Worm (Caenorhabditis elegans) whole organism, L4 larva: ENCODE results near the gene dhps-1.

ENCODE experiments used
- F44E2.7 ChIP-seq: fragments of 200-800 bp; sonication (Bioruptor generic); IDR thresholded peaks from 2 replicates; pipeline ENCODE4 v2.1.2; 2022; ENCODE audit warnings: missing genetic modification characterization, missing compliant biosample characterization
- madf-9 ChIP-seq: fragments of 200-800 bp; sonication (Bioruptor generic); conservative IDR thresholded peaks from 2 replicates; pipeline ENCODE4 v1.3.6; 2022; ENCODE audit warnings: missing genetic modification reagents, missing genetic modification characterization, missing compliant biosample characterization
- mdl-1 ChIP-seq, 2 experiments: fragments of 150-350 bp in 1 of 2; sonication (generic microtip) in 1 of 2; optimal IDR thresholded peaks; 2 replicates each; lab custom pipeline; 2014 to 2017; ENCODE audit warnings: missing biosample characterization in 2 of 2, missing genetic modification characterization in 2 of 2
- unc-62 ChIP-seq, 3 experiments: fragments of 150-350 bp in 1 of 3; sonication (generic microtip); optimal IDR thresholded peaks in 2 of 3; peaks in 1 of 3; 1 replicate in 1 of 3; 2 replicates in 2 of 3; lab custom pipeline; 2014 to 2017; ENCODE audit warnings: missing biosample characterization in 3 of 3, missing genetic modification characterization in 3 of 3, missing genetic modification reagents in 3 of 3, missing genotype in 1 of 3
- zag-1 ChIP-seq: fragments of 150-350 bp; optimal IDR thresholded peaks from 2 replicates; lab custom pipeline; 2014; ENCODE audit warnings: missing biosample characterization, missing genetic modification characterization

DNA sequence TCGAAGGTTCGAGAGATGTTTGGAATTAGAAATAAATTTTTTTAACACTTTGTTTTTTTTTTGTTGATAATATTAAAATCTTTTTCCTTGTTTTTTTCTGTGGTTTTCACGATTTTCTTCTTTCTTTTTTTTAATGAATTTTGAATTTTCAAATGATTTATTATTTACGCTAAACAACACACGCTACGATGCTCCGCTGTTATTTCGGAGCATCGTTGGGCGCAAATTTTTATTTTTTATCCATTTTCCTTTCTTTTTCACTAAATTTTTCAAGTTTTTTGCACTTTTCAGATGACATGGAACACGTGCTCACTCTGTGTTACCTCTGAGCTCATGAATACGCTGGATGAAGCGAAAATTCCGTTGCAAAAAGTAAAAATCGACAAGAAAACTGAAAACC is 30.7 kb upstream of the dhps-1 start, which contains the start of the genes W03C9.1 and W03C9.2:
- TF ChIP-seq madf-9 (GFP tag; lab: Robert Waterston, UW) (no peak), F44E2.7 (GFP tag; lab: Robert Waterston, UW) (no peak), mdl-1 (tag; optimal IDR thresholded peaks at IDR 0.05; lab: Kevin White, UChicago) (no peak), zag-1 (tag; lab: Kevin White, UChicago) (no peak), unc-62 (GFP tag; optimal IDR thresholded peaks at IDR 0.05 in 1 of 2; lab: Kevin White, UChicago) (no peak), unc-62 (tag; optimal IDR thresholded peaks at IDR 0.05; lab: Kevin White, UChicago) (no peak)
